Worm (Caenorhabditis elegans) whole organism, L1 larva: ENCODE measurements around the gene gnrr-5.
A peak's percentile ranks its signal among the peaks of the same experiment; 100 is the strongest.

Source experiments
- F16B12.6 ChIP-seq: fragments of 150-350 bp; optimal IDR thresholded peaks from 2 replicates; lab custom pipeline; 2014; ENCODE audit warnings: missing biosample characterization, missing genetic modification characterization
- aha-1 ChIP-seq: fragments of 150-350 bp; optimal IDR thresholded peaks from 2 replicates; lab custom pipeline; 2014; ENCODE audit warnings: missing biosample characterization, missing genetic modification characterization
- ama-1 ChIP-seq: fragments of 150-350 bp; optimal IDR thresholded peaks from 2 replicates; lab custom pipeline; 2014
- blmp-1 ChIP-seq: fragments of 150-350 bp; optimal IDR thresholded peaks from 2 replicates; lab custom pipeline; 2014; ENCODE audit warnings: missing biosample characterization, missing genetic modification characterization
- ceh-82 ChIP-seq, 3 experiments: fragments of 150-350 bp in 1 of 3; sonication (generic microtip) in 2 of 3; optimal IDR thresholded peaks; 2 replicates each; lab custom pipeline; 2014 to 2017; ENCODE audit warnings: missing biosample characterization in 3 of 3, missing genetic modification characterization in 3 of 3
- ceh-88 ChIP-seq: fragments of 200-800 bp; sonication (Bioruptor generic); IDR thresholded peaks from 2 replicates; pipeline ENCODE4 v1.3.6; 2022; ENCODE audit warnings: missing genetic modification characterization, missing compliant biosample characterization
- ces-1 ChIP-seq: fragments of 150-350 bp; optimal IDR thresholded peaks from 2 replicates; lab custom pipeline; 2014; ENCODE audit warnings: missing biosample characterization, missing genetic modification reagents, missing genetic modification characterization
- efl-1 ChIP-seq, 4 experiments: fragments of 150-350 bp; optimal IDR thresholded peaks in 3 of 4; peaks in 1 of 4; 1 replicate in 1 of 4; 2 replicates in 3 of 4; lab custom pipeline; 2014; ENCODE audit warnings: missing biosample characterization in 2 of 4, missing genetic modification characterization in 2 of 4, missing genetic modification reagents in 2 of 4
- efl-3 ChIP-seq: fragments of 200-800 bp; sonication (Bioruptor generic); optimal IDR thresholded peaks from 2 replicates; lab custom pipeline; 2018; ENCODE audit warnings: mild to moderate bottlenecking, missing genetic modification characterization, missing compliant biosample characterization
- egl-27 ChIP-seq, 2 experiments: fragments of 150-350 bp in 1 of 2; sonication (generic microtip); optimal IDR thresholded peaks; 3 replicates each; lab custom pipeline; 2017 to 2018; ENCODE audit warnings: missing biosample characterization in 2 of 2, missing genetic modification characterization in 2 of 2, missing genetic modification reagents in 2 of 2
- elt-2 ChIP-seq: sonication (generic microtip); optimal IDR thresholded peaks from 2 replicates; lab custom pipeline; 2016; ENCODE audit warnings: missing genetic modification characterization, mild to moderate bottlenecking, inconsistent platforms, missing compliant biosample characterization, missing genetic modification reagents
- elt-3 ChIP-seq, 6 experiments: fragments of 150-350 bp in 1 of 6; sonication (generic microtip); optimal IDR thresholded peaks; 2 replicates each; lab custom pipeline; 2017 to 2018; ENCODE audit warnings: missing biosample characterization in 6 of 6, missing genetic modification characterization in 6 of 6, inconsistent platforms in 1 of 6
- fkh-4 ChIP-seq: sonication (generic microtip); optimal IDR thresholded peaks from 2 replicates; lab custom pipeline; 2016; ENCODE audit warnings: missing compliant biosample characterization, missing genetic modification characterization, borderline replicate concordance
- fos-1 ChIP-seq: fragments of 150-350 bp; optimal IDR thresholded peaks from 2 replicates; lab custom pipeline; 2014; ENCODE audit warnings: missing biosample characterization, missing genetic modification characterization
- hlh-4 ChIP-seq: sonication (generic microtip); optimal IDR thresholded peaks from 2 replicates; lab custom pipeline; 2016; ENCODE audit warnings: mild to moderate bottlenecking, missing genetic modification characterization, missing compliant biosample characterization
- irx-1 ChIP-seq: sonication (generic microtip); optimal IDR thresholded peaks from 2 replicates; lab custom pipeline; 2016; ENCODE audit warnings: missing genetic modification characterization, missing compliant biosample characterization
- jun-1 ChIP-seq: fragments of 150-350 bp; optimal IDR thresholded peaks from 2 replicates; lab custom pipeline; 2014; ENCODE audit warnings: missing biosample characterization, missing genetic modification reagents, missing genetic modification characterization
- lin-13 ChIP-seq: fragments of 150-350 bp; optimal IDR thresholded peaks from 2 replicates; lab custom pipeline; 2014; ENCODE audit warnings: missing biosample characterization, missing genetic modification reagents, missing genetic modification characterization
- lin-15B ChIP-seq: fragments of 150-350 bp; sonication (generic microtip); optimal IDR thresholded peaks from 3 replicates; lab custom pipeline; 2014; ENCODE audit warnings: missing biosample characterization, missing genetic modification characterization
- lin-35 ChIP-seq, 2 experiments: fragments of 150-350 bp; optimal IDR thresholded peaks; 2 replicates each; lab custom pipeline; 2014; ENCODE audit warnings: missing biosample characterization in 2 of 2, missing genetic modification characterization in 2 of 2, missing genetic modification reagents in 2 of 2
- lsy-2 ChIP-seq, 2 experiments: fragments of 150-350 bp; optimal IDR thresholded peaks; 2 replicates each; lab custom pipeline; 2014; ENCODE audit warnings: missing biosample characterization in 2 of 2, missing genetic modification characterization in 2 of 2
- mep-1 ChIP-seq: fragments of 150-350 bp; optimal IDR thresholded peaks from 2 replicates; lab custom pipeline; 2014; ENCODE audit warnings: missing biosample characterization, missing genetic modification characterization
- nhr-11 ChIP-seq: fragments of 150-350 bp; optimal IDR thresholded peaks from 2 replicates; lab custom pipeline; 2014; ENCODE audit warnings: missing biosample characterization, missing genetic modification characterization
- nhr-237 ChIP-seq: fragments of 150-350 bp; optimal IDR thresholded peaks from 2 replicates; lab custom pipeline; 2014; ENCODE audit warnings: missing biosample characterization, missing genetic modification characterization
- nhr-28 ChIP-seq: fragments of 150-350 bp; optimal IDR thresholded peaks from 2 replicates; lab custom pipeline; 2014; ENCODE audit warnings: missing biosample characterization, missing genetic modification characterization
- nhr-71 ChIP-seq: sonication (generic microtip); optimal IDR thresholded peaks from 2 replicates; lab custom pipeline; 2016; ENCODE audit warnings: mild to moderate bottlenecking, missing genetic modification characterization, moderate library complexity, missing compliant biosample characterization
- nhr-76 ChIP-seq: sonication (generic microtip); optimal IDR thresholded peaks from 2 replicates; lab custom pipeline; 2017; ENCODE audit warnings: missing biosample characterization, missing genetic modification characterization
- nhr-77 ChIP-seq: fragments of 150-350 bp; optimal IDR thresholded peaks from 2 replicates; lab custom pipeline; 2014; ENCODE audit warnings: missing biosample characterization, missing genetic modification characterization
- nhr-84 ChIP-seq: sonication (generic microtip); optimal IDR thresholded peaks from 2 replicates; lab custom pipeline; 2017; ENCODE audit warnings: missing biosample characterization, missing genetic modification characterization
- nhr-85 ChIP-seq: sonication (generic microtip); peaks from one replicate; lab custom pipeline; 2016; ENCODE audit warnings: missing genetic modification characterization, inconsistent platforms, missing compliant biosample characterization
- nhr-90 ChIP-seq: sonication (generic microtip); optimal IDR thresholded peaks from 2 replicates; lab custom pipeline; 2016; ENCODE audit warnings: mild to moderate bottlenecking, missing genetic modification characterization, missing compliant biosample characterization; ENCODE audit not compliant: poor library complexity
- pag-3 ChIP-seq: sonication (generic microtip); optimal IDR thresholded peaks from 2 replicates; lab custom pipeline; 2017; ENCODE audit warnings: missing genetic modification characterization, mild to moderate bottlenecking, missing compliant biosample characterization, antibody characterized with exemption, borderline replicate concordance; ENCODE audit not compliant: insufficient read depth
- pax-3 ChIP-seq: fragments of 200-800 bp; sonication (Bioruptor generic); optimal IDR thresholded peaks from 2 replicates; lab custom pipeline; 2018; ENCODE audit warnings: mild to moderate bottlenecking, missing genetic modification characterization, moderate library complexity, missing compliant biosample characterization
- rnt-1 ChIP-seq: sonication (generic microtip); optimal IDR thresholded peaks from 2 replicates; lab custom pipeline; 2016; ENCODE audit warnings: mild to moderate bottlenecking, missing genetic modification characterization, moderate library complexity, missing compliant biosample characterization
- skn-1 ChIP-seq: fragments of 150-350 bp; optimal IDR thresholded peaks from 2 replicates; lab custom pipeline; 2014; ENCODE audit warnings: missing biosample characterization, missing genetic modification characterization
- snpc-4 ChIP-seq: fragments of 150-350 bp; optimal IDR thresholded peaks from 2 replicates; lab custom pipeline; 2014; ENCODE audit warnings: missing biosample characterization, missing genetic modification characterization
- snu-23 ChIP-seq: sonication (generic microtip); optimal IDR thresholded peaks from 2 replicates; lab custom pipeline; 2016; ENCODE audit warnings: missing genetic modification characterization, missing compliant biosample characterization
- sox-4 ChIP-seq: sonication (generic microtip); optimal IDR thresholded peaks from 2 replicates; lab custom pipeline; 2016; ENCODE audit warnings: missing genetic modification characterization, missing compliant biosample characterization
- sptf-1 ChIP-seq: fragments of 150-350 bp; optimal IDR thresholded peaks from 2 replicates; lab custom pipeline; 2014; ENCODE audit warnings: missing biosample characterization, missing genetic modification characterization
- tbx-2 ChIP-seq: sonication (generic microtip); optimal IDR thresholded peaks from 2 replicates; lab custom pipeline; 2016; ENCODE audit warnings: missing genetic modification characterization, missing compliant biosample characterization
- unc-62 ChIP-seq: fragments of 150-350 bp; optimal IDR thresholded peaks from 2 replicates; lab custom pipeline; 2014; ENCODE audit warnings: missing biosample characterization, missing genetic modification reagents, missing genetic modification characterization
- vab-15 ChIP-seq: sonication (generic microtip); optimal IDR thresholded peaks from 2 replicates; lab custom pipeline; 2017; ENCODE audit warnings: missing genotype, mild to moderate bottlenecking, missing genetic modification characterization, missing compliant biosample characterization
- zag-1 ChIP-seq: fragments of 150-350 bp; optimal IDR thresholded peaks from 2 replicates; lab custom pipeline; 2014; ENCODE audit warnings: missing biosample characterization, missing genetic modification characterization
- ztf-11 ChIP-seq, 2 experiments: sonication (generic microtip); optimal IDR thresholded peaks; 2 replicates each; lab custom pipeline; 2016 to 2017; ENCODE audit warnings: missing genetic modification characterization in 2 of 2, missing biosample characterization in 1 of 2, missing compliant biosample characterization in 1 of 2
- ztf-4 ChIP-seq: fragments of 150-350 bp; optimal IDR thresholded peaks from 2 replicates; lab custom pipeline; 2014; ENCODE audit warnings: missing biosample characterization, missing genetic modification characterization

The gnrr-5 gene

DNA sequence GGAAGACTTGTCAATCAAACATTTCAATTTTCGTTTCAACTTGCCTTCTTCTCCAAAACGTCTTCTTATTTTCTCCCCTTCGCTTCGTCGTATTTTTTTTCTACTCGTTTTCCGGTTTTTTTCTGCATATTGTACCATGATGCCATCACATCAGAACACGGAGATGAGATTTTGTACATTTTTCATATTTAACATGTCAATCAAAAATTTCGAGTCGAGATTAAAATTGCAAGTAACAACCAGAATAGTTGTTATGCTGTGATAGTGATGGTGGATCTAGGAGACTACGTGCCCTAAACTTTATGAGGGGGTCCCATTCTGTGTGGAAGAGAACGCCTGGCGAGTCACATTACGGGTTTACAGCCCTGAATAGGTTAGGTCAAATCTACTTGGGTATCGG lies 35.4 kb upstream of the gnrr-5 start:
- TF ChIP-seq lin-13 (GFP tag; lab: Kevin White, UChicago) (no peak), pag-3 (tag; lab: Kevin White, UChicago) (no peak), nhr-90 (tag; lab: Kevin White, UChicago) (no peak), fkh-4 (tag; lab: Kevin White, UChicago) (no peak), mep-1 (tag; lab: Kevin White, UChicago) (no peak), ceh-88 (no peak), nhr-28 (tag; lab: Kevin White, UChicago) (no peak), ceh-82 (tag; optimal IDR thresholded peaks at IDR 0.05; lab: Kevin White, UChicago) (no peak), fos-1 (tag; lab: Kevin White, UChicago) (no peak), ama-1 (lab: Kevin White, UChicago) (no peak), nhr-77 (tag; lab: Kevin White, UChicago) (no peak), skn-1 (tag; lab: Kevin White, UChicago) (no peak), jun-1 (tag; lab: Kevin White, UChicago) (no peak), nhr-84 (no peak)

DNA sequence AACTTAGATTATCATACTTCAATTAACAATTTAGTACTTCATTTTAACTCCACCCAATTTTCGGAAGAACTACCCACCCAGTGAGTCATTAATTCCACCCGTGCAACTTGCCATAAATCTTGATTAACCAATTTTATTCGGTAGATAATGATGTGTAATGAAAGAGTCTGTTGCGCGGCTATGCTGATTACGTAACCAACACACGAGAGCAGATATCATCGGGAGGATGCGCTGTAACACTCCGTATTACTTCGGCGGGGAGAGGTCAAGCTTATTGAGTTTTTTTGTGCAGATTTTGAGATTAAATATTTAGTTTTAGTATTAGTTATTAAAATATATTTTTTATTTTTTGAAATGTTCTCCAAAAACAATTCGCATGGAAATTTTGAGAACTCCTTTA lies 34.5 kb upstream of the gnrr-5 start:
- no peak for TF ChIP-seq snpc-4
- no peak for TF ChIP-seq nhr-76 (tag; lab: Kevin White, UChicago)
- no peak for TF ChIP-seq ztf-11 (tag; optimal IDR thresholded peaks at IDR 0.05; lab: Kevin White, UChicago)
- no peak for TF ChIP-seq ceh-88
- no peak for TF ChIP-seq lin-15B

DNA sequence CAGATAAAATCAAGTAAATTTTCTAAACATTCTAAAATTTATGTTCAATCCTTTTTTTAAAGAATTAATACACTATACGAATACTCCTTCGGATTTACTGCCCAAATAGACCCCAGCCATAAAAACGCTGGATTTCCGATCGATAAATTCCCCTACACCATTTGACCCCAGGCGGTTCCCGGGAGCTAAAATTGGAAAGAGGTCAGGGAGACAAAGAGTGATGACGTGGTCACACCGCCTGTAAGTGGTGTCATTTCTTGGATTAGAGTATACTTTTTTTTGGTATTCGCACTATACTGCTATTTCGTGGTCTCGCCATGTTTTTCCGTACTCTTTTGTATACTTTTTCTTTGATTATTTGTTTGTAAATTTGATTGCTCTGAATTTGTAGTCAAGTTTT lies 33.4 kb upstream of the gnrr-5 start:
- TF ChIP-seq unc-62 (GFP tag; lab: Kevin White, UChicago) (no peak), sox-4 (tag; lab: Kevin White, UChicago) (no peak), lsy-2 (tag; optimal IDR thresholded peaks at IDR 0.05; lab: Kevin White, UChicago) (no peak), ztf-4 (no peak), nhr-77 (tag; lab: Kevin White, UChicago) (no peak), F16B12.6 (tag; lab: Kevin White, UChicago) (no peak), tbx-2 (no peak), nhr-90 (tag; lab: Kevin White, UChicago) (no peak)

DNA sequence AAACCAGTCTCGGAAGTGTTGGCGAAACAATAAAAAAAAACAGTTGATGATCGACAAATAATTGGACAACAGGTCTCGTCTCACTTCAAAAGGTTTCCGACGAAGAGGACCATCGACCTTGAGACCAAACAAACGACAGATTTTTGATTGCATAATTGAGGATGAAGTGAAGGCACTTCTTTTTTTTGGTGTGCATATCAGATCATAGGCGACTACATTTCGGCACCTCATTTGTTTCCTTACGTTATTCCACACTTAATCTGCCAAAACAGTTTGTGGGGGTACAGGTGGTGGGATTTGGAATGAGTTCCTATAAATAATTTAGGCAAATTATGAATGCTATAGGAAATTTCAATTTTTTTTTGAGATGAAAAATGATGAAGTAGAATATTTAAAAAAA lies 32.1 kb upstream of the gnrr-5 start:
- no peak for TF ChIP-seq efl-1 (optimal IDR thresholded peaks at IDR 0.05; lab: Kevin White, UChicago)
- peak in 1 of 2 experiments; percentile 1 for TF ChIP-seq efl-1 (GFP tag; optimal IDR thresholded peaks at IDR 0.05 in 1 of 2; lab: Kevin White, UChicago)
- TF ChIP-seq nhr-90 (tag; lab: Kevin White, UChicago) = peak; percentile 24
- TF ChIP-seq sptf-1 (tag; lab: Kevin White, UChicago) = no peak
- TF ChIP-seq, all 84 proteins: peak for 2

DNA sequence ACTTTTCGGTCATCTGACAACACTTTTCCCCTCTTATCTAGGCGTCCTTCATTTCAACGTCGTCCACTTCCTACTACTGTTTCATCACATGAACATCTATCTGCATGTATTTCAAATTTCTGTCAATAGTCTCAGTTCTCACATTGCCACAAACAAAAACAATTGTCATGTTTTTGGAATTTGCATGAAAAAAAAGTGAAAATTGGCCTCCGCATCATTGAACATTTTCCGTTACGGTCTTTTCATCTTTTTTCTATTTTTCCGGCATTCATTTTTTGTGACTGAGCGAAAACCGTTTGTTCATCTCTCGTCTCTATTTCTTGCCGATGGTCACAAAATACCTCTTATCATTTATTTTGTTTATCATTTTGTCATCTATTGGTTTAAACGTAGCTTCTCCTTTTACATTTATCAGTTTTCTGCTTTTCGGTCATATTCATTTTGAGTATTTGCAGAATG lies 28.5 kb upstream of the gnrr-5 start, which contains the start of gene exc-15:
Gene exc-15 (plus strand): TSS at position 411 of the 459 bp plus-strand sequence.
- TF ChIP-seq egl-27 (tag; optimal IDR thresholded peaks at IDR 0.05; lab: Kevin White, UChicago) (no peak), lsy-2 (tag; optimal IDR thresholded peaks at IDR 0.05; lab: Kevin White, UChicago) (peak in 1 of 2 experiments; percentile 25), snu-23 (peak; percentile 63), vab-15 (no peak), rnt-1 (tag; lab: Kevin White, UChicago) (no peak), nhr-11 (no peak), irx-1 (tag; lab: Kevin White, UChicago) (no peak), nhr-85 (tag; lab: Kevin White, UChicago) (peak; percentile 76), ztf-4 (no peak), ces-1 (GFP tag; lab: Kevin White, UChicago) (no peak), F16B12.6 (tag; lab: Kevin White, UChicago) (no peak), blmp-1 (tag; lab: Kevin White, UChicago) (peak; percentile 73), lin-35 (GFP tag; optimal IDR thresholded peaks at IDR 0.05; lab: Kevin White, UChicago) (peak in 1 of 2 experiments; percentile 51), mep-1 (tag; lab: Kevin White, UChicago) (peak; percentile 19), nhr-71 (peak; percentile 40), efl-3 (no peak), pax-3 (tag; lab: Kevin White, UChicago) (no peak), zag-1 (tag; lab: Kevin White, UChicago) (no peak), aha-1 (tag; lab: Kevin White, UChicago) (no peak), efl-1 (optimal IDR thresholded peaks at IDR 0.05; lab: Kevin White, UChicago) (no peak), efl-1 (GFP tag; optimal IDR thresholded peaks at IDR 0.05 in 1 of 2; lab: Kevin White, UChicago) (peak in 1 of 2 experiments; percentile 37), elt-3 (tag; optimal IDR thresholded peaks at IDR 0.05; lab: Kevin White, UChicago) (peak in 1 of 6 experiments; percentile 58), elt-2 (tag; lab: Kevin White, UChicago) (peak; percentile 68), hlh-4 (tag; lab: Kevin White, UChicago) (no peak), nhr-237 (tag; lab: Kevin White, UChicago) (no peak)
